Fruit fly (Drosophila melanogaster) whole organism, embryonic: ENCODE results near the gene CG34332.

Experiments used
- CG30431 ChIP-seq: fragments of 200-800 bp; sonication (Bioruptor generic); optimal IDR thresholded peaks from 2 replicates; lab custom pipeline; 2017; ENCODE audit warnings: missing biosample characterization, missing genetic modification characterization
- ro ChIP-seq: fragments of 200-800 bp; sonication (Bioruptor generic); IDR thresholded peaks from 2 replicates; pipeline ENCODE4 v1.3.6; 2022; ENCODE audit warnings: missing biosample characterization, missing genetic modification characterization

DNA sequence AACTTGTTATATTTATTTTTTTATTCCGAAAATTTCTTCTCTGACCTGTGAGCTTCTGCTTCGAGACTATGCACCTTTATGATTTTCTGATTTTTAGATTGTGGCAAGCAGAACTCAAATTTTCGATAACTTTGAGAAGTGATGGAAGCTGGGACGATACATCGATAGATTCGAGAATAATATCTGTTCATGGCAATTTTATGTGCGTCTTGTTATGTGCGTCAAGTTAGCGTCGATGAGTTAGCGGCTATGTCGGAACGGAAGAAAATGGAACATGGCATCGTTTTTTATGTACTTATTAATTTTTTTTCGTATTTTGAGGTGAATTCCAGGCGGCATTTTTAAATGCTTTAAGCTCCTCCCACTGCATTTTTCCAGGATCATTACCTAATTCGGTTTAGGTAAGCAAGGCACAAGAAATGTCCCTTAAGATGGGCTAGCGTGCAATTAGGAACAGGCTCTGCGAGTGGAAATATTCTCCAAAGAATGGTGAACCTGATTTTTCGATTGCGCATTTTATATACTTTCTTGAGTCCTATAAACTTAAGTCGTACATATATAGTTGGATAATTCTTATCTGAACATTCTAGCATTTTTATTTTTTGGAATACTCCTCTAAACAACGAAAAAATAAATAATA is 25.1 kb downstream of the CG34332 start, which contains the start of gene Phf7:
- TF ChIP-seq CG30431 (GFP tag; lab: Kevin White, UChicago), result no peak
- TF ChIP-seq ro (GFP tag; lab: Robert Waterston, UW), result no peak
